Worm (Caenorhabditis elegans) whole organism, young adult: Measurements from ENCODE around the gene fbxb-77.
"Not testable (repeated sequence)": the region's sequence is repeated elsewhere in the genome, so short reads cannot be mapped to it uniquely, and the experiment has no call there.

Experiments used
- B0261.1 ChIP-seq: sonication (generic microtip); optimal IDR thresholded peaks from 2 replicates; lab custom pipeline; 2016; ENCODE audit warnings: mild to moderate bottlenecking, missing genetic modification characterization, moderate library complexity, missing compliant biosample characterization
- F52B5.7 ChIP-seq: sonication (generic microtip); optimal IDR thresholded peaks from 2 replicates; lab custom pipeline; 2016; ENCODE audit warnings: mild to moderate bottlenecking, missing genetic modification characterization, missing compliant biosample characterization
- akir-1 ChIP-seq: fragments of 200-800 bp; sonication (Bioruptor generic); optimal IDR thresholded peaks from 2 replicates; lab custom pipeline; 2018; ENCODE audit warnings: mild to moderate bottlenecking, missing genetic modification characterization, moderate library complexity, missing compliant biosample characterization
- hrde-1 ChIP-seq: sonication (generic microtip); optimal IDR thresholded peaks from 2 replicates; lab custom pipeline; 2016; ENCODE audit warnings: missing genetic modification characterization, mild to moderate bottlenecking, missing compliant biosample characterization, moderate library complexity, missing genotype, missing genetic modification reagents, borderline replicate concordance
- lin-26 ChIP-seq: fragments of 200-800 bp; sonication (Bioruptor generic); IDR thresholded peaks from 2 replicates; pipeline ENCODE4 v1.3.6; 2022; ENCODE audit warnings: missing genetic modification reagents, missing genetic modification characterization, missing compliant biosample characterization
- pha-4 ChIP-seq: fragments of 150-350 bp; sonication (generic microtip); optimal IDR thresholded peaks from 2 replicates; lab custom pipeline; 2014; ENCODE audit warnings: missing biosample characterization, missing genetic modification reagents, missing genetic modification characterization
- repo-1 ChIP-seq: sonication (generic microtip); optimal IDR thresholded peaks from 2 replicates; lab custom pipeline; 2017; ENCODE audit warnings: mild to moderate bottlenecking, missing genetic modification characterization, missing compliant biosample characterization

DNA sequence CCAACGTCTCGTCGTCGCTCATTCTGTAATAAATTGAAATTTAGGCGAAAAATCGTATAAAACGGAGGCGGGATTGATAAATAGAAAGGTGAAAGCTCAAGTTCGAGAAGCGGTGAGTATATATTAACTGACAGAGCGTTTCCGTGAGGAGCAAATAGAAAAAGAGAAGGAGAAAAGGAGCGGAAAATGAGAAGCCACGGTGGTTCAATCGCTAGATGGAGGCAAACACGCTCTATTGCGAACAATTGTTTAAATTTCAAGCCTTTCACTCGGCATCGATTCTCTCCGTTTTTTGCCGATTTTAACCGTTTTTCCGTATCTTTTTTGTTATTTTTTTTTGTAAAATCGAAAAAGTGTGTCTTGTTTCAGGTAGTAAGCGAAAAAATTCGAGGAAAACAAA lies 40.2 kb downstream of the fbxb-77 start, which contains the start of gene miro-1:
- not testable (repeated sequence) for TF ChIP-seq hrde-1 (tag; lab: Kevin White, UChicago); B0261.1; lin-26 (GFP tag; lab: Robert Waterston, UW); akir-1 (GFP tag; lab: Kevin White, UChicago); pha-4 (tag; lab: Kevin White, UChicago); repo-1; F52B5.7 (tag; lab: Kevin White, UChicago)
